Fruit fly (Drosophila melanogaster) whole organism, wandering third instar larva: Measurements from ENCODE around the gene CG33703.

Experiments
- Abd-B ChIP-seq: fragments of >200 bp; optimal IDR thresholded peaks from 2 replicates; lab custom pipeline; 2017; ENCODE audit warnings: missing biosample characterization, missing genetic modification characterization
- Dfd ChIP-seq: fragments of >200 bp; optimal IDR thresholded peaks from 2 replicates; lab custom pipeline; 2017; ENCODE audit warnings: missing biosample characterization, missing genetic modification characterization
- Hnf4 ChIP-seq: fragments of 200-800 bp; sonication (Bioruptor generic); optimal IDR thresholded peaks from 2 replicates; lab custom pipeline; 2016; ENCODE audit warnings: missing biosample characterization, mild to moderate bottlenecking, missing genetic modification characterization
- Hr78 ChIP-seq: fragments of >200 bp; optimal IDR thresholded peaks from 2 replicates; lab custom pipeline; 2017; ENCODE audit warnings: missing biosample characterization, missing genetic modification characterization
- Hr83 ChIP-seq: fragments of 200-300 bp; sonication (Bioruptor generic); optimal IDR thresholded peaks from 2 replicates; lab custom pipeline; 2016; ENCODE audit warnings: missing biosample characterization, mild to moderate bottlenecking, missing genetic modification characterization, moderate library complexity; ENCODE audit not compliant: poor library complexity, severe bottlenecking
- N ChIP-seq: fragments of >200 bp; optimal IDR thresholded peaks from 2 replicates; lab custom pipeline; 2018; ENCODE audit warnings: missing biosample characterization, missing external identifiers, missing genetic modification characterization
- OdsH ChIP-seq: fragments of 200-800 bp; sonication (Bioruptor generic); optimal IDR thresholded peaks from 2 replicates; lab custom pipeline; 2016; ENCODE audit warnings: missing biosample characterization, mild to moderate bottlenecking, missing genetic modification characterization
- br ChIP-seq: fragments of 200-800 bp; sonication (Bioruptor generic); optimal IDR thresholded peaks from 2 replicates; lab custom pipeline; 2016; ENCODE audit warnings: missing biosample characterization, missing genetic modification characterization
- h ChIP-seq: fragments of 200-800 bp; sonication (Bioruptor generic); optimal IDR thresholded peaks from 3 replicates; lab custom pipeline; 2016; ENCODE audit warnings: missing biosample characterization, mild to moderate bottlenecking, missing genetic modification characterization
- pan ChIP-seq: fragments of >200 bp; optimal IDR thresholded peaks from 2 replicates; lab custom pipeline; 2017
- psq ChIP-seq: fragments of 200-800 bp; sonication (Bioruptor generic); optimal IDR thresholded peaks from 3 replicates; lab custom pipeline; 2017; ENCODE audit warnings: missing biosample characterization, mild to moderate bottlenecking, missing genetic modification characterization, moderate library complexity
- tai ChIP-seq: sonication (Bioruptor generic); optimal IDR thresholded peaks from 2 replicates; lab custom pipeline; 2016; ENCODE audit warnings: missing biosample characterization, missing genetic modification characterization
- usp ChIP-seq: fragments of >200 bp; optimal IDR thresholded peaks from 2 replicates; lab custom pipeline; 2017; ENCODE audit warnings: missing biosample characterization, missing genetic modification characterization

DNA sequence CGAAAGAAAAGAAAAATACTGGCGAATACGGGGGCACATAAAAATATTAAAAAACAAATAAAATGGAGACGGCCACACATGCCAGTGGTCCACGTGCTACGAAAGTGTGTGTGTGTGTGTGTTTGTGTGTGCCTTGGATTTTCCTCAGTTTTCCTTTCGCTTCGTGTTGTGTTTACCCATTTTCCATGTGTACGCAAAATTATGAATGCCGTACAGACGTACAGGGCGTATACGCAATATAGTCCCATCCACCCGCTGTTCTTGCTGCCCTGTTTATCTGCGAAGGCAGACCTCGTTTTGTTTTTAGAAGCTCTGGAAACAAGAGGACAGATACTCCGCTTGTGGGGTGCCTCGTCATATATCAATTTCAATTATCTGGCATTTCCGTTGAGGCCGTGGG lies 44.2 kb upstream of the CG33703 start:
- TF ChIP-seq Dfd (GFP tag; lab: Kevin White, UChicago): no peak
- TF ChIP-seq Hnf4 (GFP tag; lab: Kevin White, UChicago): no peak
- no peak for TF ChIP-seq OdsH (GFP tag; lab: Kevin White, UChicago)
- TF ChIP-seq Hr83 (GFP tag; lab: Kevin White, UChicago): no peak
- no peak for TF ChIP-seq pan (lab: Kevin White, UChicago)
- no peak for TF ChIP-seq usp
- TF ChIP-seq h (GFP tag; lab: Kevin White, UChicago): no peak
- TF ChIP-seq Abd-B: no peak
- no peak for TF ChIP-seq br (GFP tag; lab: Kevin White, UChicago)
- no peak for TF ChIP-seq tai (GFP tag; lab: Kevin White, UChicago)
- no peak for TF ChIP-seq Hr78 (GFP tag; lab: Kevin White, UChicago)
- TF ChIP-seq N (GFP tag; lab: Kevin White, UChicago): no peak
- no peak for TF ChIP-seq psq (GFP tag; lab: Kevin White, UChicago)
